Fruit fly (Drosophila melanogaster): ENCODE results near the gene CG33912.

The CG33912 gene

DNA sequence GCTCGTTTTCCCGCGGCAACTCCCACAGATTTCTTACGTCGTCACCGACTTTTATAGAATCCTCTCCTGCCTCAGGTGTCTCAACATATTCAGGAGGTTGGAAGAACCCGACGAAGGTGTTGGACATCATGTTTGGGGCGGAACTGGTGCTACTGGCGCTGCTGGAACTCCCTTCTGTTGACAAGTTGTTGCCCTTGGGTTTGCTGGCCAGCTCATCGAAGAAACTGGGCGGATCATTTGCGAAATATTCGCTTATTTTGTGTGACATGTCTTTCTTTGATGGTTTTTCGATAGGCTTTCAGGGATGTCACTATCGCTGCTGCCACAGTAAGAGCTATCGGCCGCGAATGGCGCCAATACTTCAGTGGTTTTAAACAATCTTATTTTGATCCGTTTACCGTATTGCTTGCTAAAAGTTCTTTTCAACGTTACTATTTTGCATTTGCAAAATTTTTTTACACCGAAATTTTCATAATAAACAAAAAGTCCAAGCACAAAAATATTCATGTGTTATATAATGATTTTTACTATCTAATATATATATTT lies 32.4 kb upstream of the CG33912 start, which contains the start of gene CG11396 (continued):
- no peak for TF ChIP-seq CG33557 (GFP tag; optimal IDR thresholded peaks at IDR 0.05)
- TF ChIP-seq Sin3A (optimal IDR thresholded peaks at IDR 0.05) = peak; percentile 43
- TF ChIP-seq Sox102F (GFP tag; optimal IDR thresholded peaks at IDR 0.05) = no peak
- no peak for TF ChIP-seq E2f1 (GFP tag; IDR thresholded peaks at IDR 0.05)
- TF ChIP-seq CG4617 (GFP tag; optimal IDR thresholded peaks at IDR 0.05; ENCODE audit: borderline replicate concordance) = peak; percentile 33
- TF ChIP-seq repo (GFP tag; optimal IDR thresholded peaks at IDR 0.05) = no peak
- TF ChIP-seq CG6254 (GFP tag; optimal IDR thresholded peaks at IDR 0.05) = no peak
- TF ChIP-seq CkIIα-i1 (GFP tag; IDR thresholded peaks at IDR 0.05) = no peak
- TF ChIP-seq Rfx (GFP tag; IDR thresholded peaks at IDR 0.05) = peak; percentile 58
- no peak for TF ChIP-seq CG32767 (GFP tag; IDR thresholded peaks at IDR 0.05)
- no peak for TF ChIP-seq Nf-YB (GFP tag; optimal IDR thresholded peaks at IDR 0.05)
- TF ChIP-seq hkb (optimal IDR thresholded peaks at IDR 0.05) = no peak
- no peak for TF ChIP-seq hkb (GFP tag; IDR thresholded peaks at IDR 0.05)
- no peak for TF ChIP-seq caup (GFP tag; optimal IDR thresholded peaks at IDR 0.05; ENCODE audit: severe bottlenecking)
- no peak for TF ChIP-seq danr (GFP tag; IDR thresholded peaks at IDR 0.05)
- no peak for TF ChIP-seq CG5953 (GFP tag; IDR thresholded peaks at IDR 0.05)
- no peak for TF ChIP-seq lola (GFP tag; optimal IDR thresholded peaks at IDR 0.05)
- TF ChIP-seq Hand (GFP tag; optimal IDR thresholded peaks at IDR 0.05) = no peak
- no peak for TF ChIP-seq tin (GFP tag; optimal IDR thresholded peaks at IDR 0.05)
- TF ChIP-seq Hr51 (GFP tag; optimal IDR thresholded peaks at IDR 0.05) = no peak
- no peak for TF ChIP-seq CG6854 (GFP tag; optimal IDR thresholded peaks at IDR 0.05)
- TF ChIP-seq CG34224 (GFP tag; IDR thresholded peaks at IDR 0.05; ENCODE audit: partially characterized antibody) = peak; percentile 95
- TF ChIP-seq mld (GFP tag; IDR thresholded peaks at IDR 0.05; ENCODE audit: partially characterized antibody) = peak; percentile 91
- TF ChIP-seq Hsf (GFP tag; optimal IDR thresholded peaks at IDR 0.05) = no peak
- TF ChIP-seq hb (GFP tag; IDR thresholded peaks at IDR 0.05; ENCODE audit: partially characterized antibody) = peak; percentile 86
- no peak for TF ChIP-seq gem (tag; optimal IDR thresholded peaks at IDR 0.05)
- no peak for TF ChIP-seq vvl (GFP tag; IDR thresholded peaks at IDR 0.05)
- no peak for TF ChIP-seq CG18262 (tag; optimal IDR thresholded peaks at IDR 0.05)
- no peak for TF ChIP-seq CG14441 (GFP tag; IDR thresholded peaks at IDR 0.05)
- peak; percentile 95 for TF ChIP-seq Opbp (GFP tag; IDR thresholded peaks at IDR 0.05; ENCODE audit: partially characterized antibody)
- no peak for TF ChIP-seq CG15601 (tag; optimal IDR thresholded peaks at IDR 0.05)
- TF ChIP-seq Fer3 (tag; optimal IDR thresholded peaks at IDR 0.05) = no peak
- TF ChIP-seq CG18476 (GFP tag; optimal IDR thresholded peaks at IDR 0.05) = no peak
- no peak for TF ChIP-seq CG7372 (GFP tag; IDR thresholded peaks at IDR 0.05)
- TF ChIP-seq CG4820 (GFP tag; optimal IDR thresholded peaks at IDR 0.05) = no peak
- TF ChIP-seq C15 (GFP tag; IDR thresholded peaks at IDR 0.05) = no peak
- no peak for TF ChIP-seq CG13424 (tag; optimal IDR thresholded peaks at IDR 0.05)
- peak; percentile 57 for TF ChIP-seq MBD-R2 (GFP tag; IDR thresholded peaks at IDR 0.05)
- TF ChIP-seq Sox100B (GFP tag; optimal IDR thresholded peaks at IDR 0.05) = no peak
- no peak for TF ChIP-seq gt (GFP tag; IDR thresholded peaks at IDR 0.05)
- TF ChIP-seq jumu (GFP tag; optimal IDR thresholded peaks at IDR 0.05) = no peak
- TF ChIP-seq Med (GFP tag) = peak; percentile 81
- no peak for TF ChIP-seq CG14050 (GFP tag; IDR thresholded peaks at IDR 0.05)
- no peak for TF ChIP-seq Eip74EF (GFP tag; optimal IDR thresholded peaks at IDR 0.05)
- no peak for TF ChIP-seq tgo (GFP tag; IDR thresholded peaks at IDR 0.05)
- TF ChIP-seq slou (GFP tag; optimal IDR thresholded peaks at IDR 0.05) = no peak
- no peak for TF ChIP-seq D19A (tag; optimal IDR thresholded peaks at IDR 0.05)
- TF ChIP-seq ken (GFP tag; IDR thresholded peaks at IDR 0.05) = no peak
- TF ChIP-seq Scr (GFP tag; IDR thresholded peaks at IDR 0.05; ENCODE audit: partially characterized antibody) = peak; percentile 95
- TF ChIP-seq Tbp (GFP tag; optimal IDR thresholded peaks at IDR 0.05) = no peak
- TF ChIP-seq CG6654 (GFP tag; optimal IDR thresholded peaks at IDR 0.05) = no peak

Measured in whole organism, embryonic.